Worm (Caenorhabditis elegans): ENCODE data around the gene F38H4.5.

- TF ChIP-seq duxl-1 (tag; optimal IDR thresholded peaks at IDR 0.05; ENCODE audit: poor library complexity), result no peak
- no peak for TF ChIP-seq fkh-10 (GFP tag; optimal IDR thresholded peaks at IDR 0.05)
- TF ChIP-seq lin-1 (GFP tag; IDR thresholded peaks at IDR 0.05), result no peak
- no peak for TF ChIP-seq unc-39 (tag; optimal IDR thresholded peaks at IDR 0.05)
- no peak for TF ChIP-seq Y5F2A.4 (GFP tag; optimal IDR thresholded peaks at IDR 0.05)
- no peak for TF ChIP-seq ama-1 (optimal IDR thresholded peaks at IDR 0.05)
- no peak for TF ChIP-seq unc-62 (GFP tag; optimal IDR thresholded peaks at IDR 0.05 in 1 of 2)
- no peak for TF ChIP-seq unc-62 (tag; optimal IDR thresholded peaks at IDR 0.05)
- TF ChIP-seq dve-1 (tag; optimal IDR thresholded peaks at IDR 0.05; ENCODE audit: insufficient read depth), result no peak
- TF ChIP-seq snpc-4 (tag; optimal IDR thresholded peaks at IDR 0.05), result no peak
- TF ChIP-seq nhr-25 (tag; optimal IDR thresholded peaks at IDR 0.05; ENCODE audit: borderline replicate concordance, insufficient read depth), result no peak
- TF ChIP-seq vab-7 (GFP tag; IDR thresholded peaks at IDR 0.05), result no peak
- TF ChIP-seq ztf-11 (tag; optimal IDR thresholded peaks at IDR 0.05), result no peak
Measured at ce11 chrIV:11882534-11882933, 30.6 kb downstream of the F38H4.5 start.

All from whole organism, L4 larva.